Fruit fly (Drosophila melanogaster) whole organism, embryonic: ENCODE measurements around the gene Klp61F.

Experiments used
- Aef1 ChIP-seq: fragments of 200-800 bp; sonication (Bioruptor generic); IDR thresholded peaks from 3 replicates; pipeline ENCODE4 v1.3.6; 2022; ENCODE audit warnings: missing biosample characterization, missing genetic modification characterization
- Atf3 ChIP-seq: fragments of 200-800 bp; sonication (Bioruptor generic); optimal IDR thresholded peaks from 3 replicates; lab custom pipeline; 2016; ENCODE audit warnings: missing biosample characterization, missing genetic modification characterization
- Bdp1 ChIP-seq: fragments of 200-800 bp; sonication (Bioruptor generic); optimal IDR thresholded peaks from 3 replicates; lab custom pipeline; 2016; ENCODE audit warnings: missing biosample characterization, missing genetic modification characterization
- CG11247 ChIP-seq: fragments of 200-800 bp; sonication (Bioruptor generic); IDR thresholded peaks from 2 replicates; pipeline ENCODE4 v1.3.6; 2022; ENCODE audit warnings: missing biosample characterization, missing genetic modification characterization
- CG12155 ChIP-seq: fragments of 200-800 bp; sonication (Bioruptor generic); optimal IDR thresholded peaks from 3 replicates; lab custom pipeline; 2016; ENCODE audit warnings: missing biosample characterization, missing genetic modification characterization
- CG1233 ChIP-seq: fragments of 200-800 bp; sonication (Bioruptor generic); optimal IDR thresholded peaks from 4 replicates; lab custom pipeline; 2018; ENCODE audit warnings: missing biosample characterization, mild to moderate bottlenecking, missing genetic modification characterization
- CG12391 ChIP-seq: fragments of 200-800 bp; sonication (Bioruptor generic); optimal IDR thresholded peaks from 3 replicates; lab custom pipeline; 2018; ENCODE audit warnings: missing biosample characterization, mild to moderate bottlenecking, missing genetic modification characterization, moderate library complexity
- CG13624 ChIP-seq: fragments of 200-800 bp; sonication (Bioruptor generic); optimal IDR thresholded peaks from 2 replicates; lab custom pipeline; 2016; ENCODE audit warnings: missing biosample characterization, missing genetic modification characterization
- CG18476 ChIP-seq: fragments of 200-800 bp; sonication (Bioruptor generic); optimal IDR thresholded peaks from 2 replicates; lab custom pipeline; 2016; ENCODE audit warnings: missing biosample characterization, mild to moderate bottlenecking, missing genetic modification characterization
- CG18764 ChIP-seq: fragments of 200-800 bp; sonication (Bioruptor generic); optimal IDR thresholded peaks from 3 replicates; lab custom pipeline; 2016; ENCODE audit warnings: missing biosample characterization, missing genetic modification characterization
- CG2202 ChIP-seq: fragments of 200-800 bp; sonication (Bioruptor generic); optimal IDR thresholded peaks from 2 replicates; lab custom pipeline; 2018; ENCODE audit warnings: missing biosample characterization, mild to moderate bottlenecking, missing genetic modification characterization
- CG2712 ChIP-seq: fragments of 200-800 bp; optimal IDR thresholded peaks from 3 replicates; lab custom pipeline; 2019; ENCODE audit warnings: missing biosample characterization, mild to moderate bottlenecking, missing genetic modification characterization, moderate library complexity
- CG32532 ChIP-seq: fragments of 200-800 bp; sonication (Bioruptor generic); IDR thresholded peaks from 2 replicates; pipeline ENCODE4 v1.3.6; 2022; ENCODE audit warnings: missing biosample characterization, missing genetic modification characterization
- CG33213 ChIP-seq: fragments of 200-800 bp; sonication (Bioruptor generic); optimal IDR thresholded peaks from 3 replicates; lab custom pipeline; 2016; ENCODE audit warnings: missing biosample characterization, missing genetic modification characterization
- CG33557 ChIP-seq: fragments of 200-800 bp; sonication (Bioruptor generic); optimal IDR thresholded peaks from 2 replicates; lab custom pipeline; 2019; ENCODE audit warnings: missing biosample characterization, mild to moderate bottlenecking, missing genetic modification characterization, moderate library complexity
- CG4328 ChIP-seq: fragments of 200-800 bp; sonication (Bioruptor generic); optimal IDR thresholded peaks from 3 replicates; lab custom pipeline; 2017; ENCODE audit warnings: missing biosample characterization, missing genetic modification reagents, missing genetic modification characterization
- CG4360 ChIP-seq: fragments of 200-800 bp; sonication (Bioruptor generic); IDR thresholded peaks from 2 replicates; pipeline ENCODE4 v1.3.6; 2022; ENCODE audit warnings: missing biosample characterization, missing genetic modification characterization
- CG4404 ChIP-seq: fragments of 200-800 bp; sonication (Bioruptor generic); IDR thresholded peaks from 2 replicates; pipeline ENCODE4 v1.3.6; 2022; ENCODE audit warnings: missing biosample characterization, missing genetic modification characterization
- CG4424 ChIP-seq: fragments of 200-800 bp; sonication (Bioruptor generic); optimal IDR thresholded peaks from 3 replicates; lab custom pipeline; 2016; ENCODE audit warnings: missing biosample characterization, missing genetic modification characterization
- CG8388 ChIP-seq: fragments of 200-800 bp; sonication (Bioruptor generic); optimal IDR thresholded peaks from 2 replicates; lab custom pipeline; 2019; ENCODE audit warnings: missing biosample characterization, mild to moderate bottlenecking, missing genetic modification characterization, moderate library complexity
- CG8924 ChIP-seq: fragments of 200-800 bp; optimal IDR thresholded peaks from 3 replicates; lab custom pipeline; 2019; ENCODE audit warnings: missing biosample characterization, mild to moderate bottlenecking, missing genetic modification characterization, moderate library complexity
- CG8944 ChIP-seq: fragments of 200-800 bp; sonication (Bioruptor generic); optimal IDR thresholded peaks from 3 replicates; lab custom pipeline; 2016; ENCODE audit warnings: missing biosample characterization, missing genetic modification characterization
- CkIIα-i1 ChIP-seq: fragments of 200-800 bp; sonication (Bioruptor generic); IDR thresholded peaks from 2 replicates; pipeline ENCODE4 v1.3.6; 2022; ENCODE audit warnings: missing biosample characterization, missing genetic modification characterization
- D19A ChIP-seq: fragments of 200-800 bp; optimal IDR thresholded peaks from 3 replicates; lab custom pipeline; 2019; ENCODE audit warnings: missing biosample characterization, mild to moderate bottlenecking, missing genetic modification characterization, moderate library complexity
- Deaf1 ChIP-seq: fragments of 200-800 bp; optimal IDR thresholded peaks from 3 replicates; lab custom pipeline; 2019; ENCODE audit warnings: missing biosample characterization, mild to moderate bottlenecking, missing genetic modification characterization, moderate library complexity
- Hr78 ChIP-seq, 2 experiments: fragments of 200-800 bp in 1 of 2; fragments of >200 bp in 1 of 2; sonication (Bioruptor generic) in 1 of 2; optimal IDR thresholded peaks; 2 replicates each; lab custom pipeline; 2017 to 2019; ENCODE audit warnings: missing biosample characterization in 2 of 2, missing genetic modification characterization in 2 of 2, mild to moderate bottlenecking in 1 of 2, moderate library complexity in 1 of 2
- Max ChIP-seq: fragments of 200-800 bp; sonication (Bioruptor generic); optimal IDR thresholded peaks from 2 replicates; lab custom pipeline; 2016; ENCODE audit warnings: missing biosample characterization, mild to moderate bottlenecking, missing genetic modification characterization
- Ptx1 ChIP-seq: fragments of 200-800 bp; sonication (Bioruptor generic); IDR thresholded peaks from 2 replicates; pipeline ENCODE4 v1.3.6; 2022; ENCODE audit warnings: missing biosample characterization, missing genetic modification characterization
- Rfx ChIP-seq: fragments of 200-800 bp; sonication (Bioruptor generic); IDR thresholded peaks from 2 replicates; pipeline ENCODE4 v1.3.6; 2022; ENCODE audit warnings: missing biosample characterization, missing genetic modification characterization
- Trl ChIP-seq, 3 experiments: fragments of >200 bp in 2 of 3; fragments of 200-800 bp in 1 of 3; sonication (Bioruptor generic) in 1 of 3; optimal IDR thresholded peaks; 2 replicates in 1 of 3; 3 replicates in 2 of 3; lab custom pipeline; 2016 to 2017; ENCODE audit warnings: missing biosample characterization in 1 of 3, missing genetic modification characterization in 1 of 3
- Xbp1 ChIP-seq: fragments of 200-800 bp; sonication (Bioruptor generic); optimal IDR thresholded peaks from 3 replicates; lab custom pipeline; 2016; ENCODE audit warnings: missing biosample characterization, mild to moderate bottlenecking, missing genetic modification characterization
- bcd ChIP-seq: fragments of 200-800 bp; sonication (Bioruptor generic); optimal IDR thresholded peaks from 2 replicates; lab custom pipeline; 2017; ENCODE audit warnings: missing biosample characterization, mild to moderate bottlenecking, missing genetic modification characterization
- chif ChIP-seq, 2 experiments: fragments of 200-800 bp; sonication (Bioruptor generic); optimal IDR thresholded peaks; 3 replicates each; lab custom pipeline; 2016; ENCODE audit warnings: missing biosample characterization in 2 of 2, missing genetic modification characterization in 2 of 2
- dmrt11E ChIP-seq: fragments of 200-800 bp; sonication (Bioruptor generic); optimal IDR thresholded peaks from 3 replicates; lab custom pipeline; 2018; ENCODE audit warnings: missing biosample characterization, mild to moderate bottlenecking, missing genetic modification characterization, moderate library complexity
- dysf ChIP-seq: fragments of 200-800 bp; sonication (Bioruptor generic); IDR thresholded peaks from 3 replicates; pipeline ENCODE4 v1.3.6; 2022; ENCODE audit warnings: missing biosample characterization, missing genetic modification characterization
- emc ChIP-seq: fragments of 200-800 bp; sonication (Bioruptor generic); optimal IDR thresholded peaks from 2 replicates; lab custom pipeline; 2016; ENCODE audit warnings: missing biosample characterization, missing genetic modification characterization
- gem ChIP-seq: fragments of 200-800 bp; sonication (Bioruptor generic); optimal IDR thresholded peaks from 2 replicates; lab custom pipeline; 2019; ENCODE audit warnings: missing biosample characterization, mild to moderate bottlenecking, missing genetic modification characterization, moderate library complexity
- jumu ChIP-seq: fragments of 200-800 bp; sonication (Bioruptor generic); optimal IDR thresholded peaks from 3 replicates; lab custom pipeline; 2016; ENCODE audit warnings: missing biosample characterization, missing genetic modification characterization
- lbe ChIP-seq: fragments of 200-800 bp; sonication (Bioruptor generic); optimal IDR thresholded peaks from 2 replicates; lab custom pipeline; 2016; ENCODE audit warnings: missing biosample characterization, mild to moderate bottlenecking, missing genetic modification characterization
- lmd ChIP-seq: fragments of 200-800 bp; sonication (Bioruptor generic); IDR thresholded peaks from 2 replicates; pipeline ENCODE4 v1.3.6; 2022; ENCODE audit warnings: missing biosample characterization, missing genetic modification characterization
- nau ChIP-seq: fragments of 200-800 bp; sonication (Bioruptor generic); optimal IDR thresholded peaks from 3 replicates; lab custom pipeline; 2017; ENCODE audit warnings: missing biosample characterization, mild to moderate bottlenecking, missing genetic modification characterization, missing genetic modification reagents
- nmo ChIP-seq: fragments of 200-800 bp; sonication (Bioruptor generic); optimal IDR thresholded peaks from 2 replicates; lab custom pipeline; 2018; ENCODE audit warnings: missing biosample characterization, mild to moderate bottlenecking, missing genetic modification characterization, moderate library complexity
- pfk ChIP-seq: fragments of 200-800 bp; sonication (Bioruptor generic); optimal IDR thresholded peaks from 2 replicates; lab custom pipeline; 2018; ENCODE audit warnings: missing biosample characterization, mild to moderate bottlenecking, missing genetic modification characterization, moderate library complexity
- scrt ChIP-seq: fragments of 200-800 bp; sonication (Bioruptor generic); optimal IDR thresholded peaks from 2 replicates; lab custom pipeline; 2018; ENCODE audit warnings: missing biosample characterization, mild to moderate bottlenecking, missing genetic modification characterization, moderate library complexity
- sna ChIP-seq: fragments of 200-800 bp; sonication (Bioruptor generic); IDR thresholded peaks from 2 replicates; pipeline ENCODE4 v1.3.6; 2022; ENCODE audit warnings: missing biosample characterization, missing genetic modification characterization; ENCODE audit not compliant: partially characterized antibody
- stc ChIP-seq: fragments of 200-800 bp; sonication (Bioruptor generic); IDR thresholded peaks from 2 replicates; pipeline ENCODE4 v1.3.6; 2022; ENCODE audit warnings: missing biosample characterization, missing genetic modification characterization
- tin ChIP-seq: fragments of 200-800 bp; sonication (Bioruptor generic); optimal IDR thresholded peaks from 3 replicates; lab custom pipeline; 2016; ENCODE audit warnings: missing biosample characterization, missing genetic modification characterization
- tll ChIP-seq, 2 experiments: fragments of 200-800 bp in 1 of 2; fragments of >200 bp in 1 of 2; sonication (Bioruptor generic) in 1 of 2; optimal IDR thresholded peaks; 2 replicates each; lab custom pipeline; 2017 to 2019; ENCODE audit warnings: missing biosample characterization in 2 of 2, missing genetic modification characterization in 2 of 2, mild to moderate bottlenecking in 1 of 2, moderate library complexity in 1 of 2
- toy ChIP-seq: fragments of 200-800 bp; sonication (Bioruptor generic); IDR thresholded peaks from 2 replicates; pipeline ENCODE4 v1.3.6; 2022; ENCODE audit warnings: missing biosample characterization, missing genetic modification characterization
- usp ChIP-seq: fragments of >200 bp; optimal IDR thresholded peaks from 2 replicates; lab custom pipeline; 2017; ENCODE audit warnings: missing biosample characterization, missing genetic modification characterization

Gene Klp61F

dm6 chr3L:1216460-1216859, 29.2 kb downstream of the Klp61F start (continued):
- TF ChIP-seq jumu (GFP tag; lab: Kevin White, UChicago) (peak; percentile 32), CG33213 (GFP tag; lab: Kevin White, UChicago) (peak; percentile 33), CG4328 (GFP tag; lab: Kevin White, UChicago) (no peak), toy (no peak), CG2202 (no peak), stc (0 out of 2 replicates have a peak, but pooled peaks have one; percentile 17), CG18764 (GFP tag; lab: Kevin White, UChicago) (peak; percentile 19), CG32532 (GFP tag; lab: Robert Waterston, UW) (0 out of 2 replicates have a peak, but pooled peaks have one; percentile 17), Atf3 (GFP tag; lab: Kevin White, UChicago) (no peak), emc (GFP tag; lab: Kevin White, UChicago) (no peak), CG12155 (GFP tag; lab: Kevin White, UChicago) (no peak), CG1233 (GFP tag; lab: Kevin White, UChicago) (peak; percentile 6), usp (no peak), CG8388 (peak; percentile 56), CG12391 (tag; lab: Kevin White, UChicago) (peak; percentile 42), Aef1 (GFP tag; lab: Robert Waterston, UW) (0 out of 3 replicates have a peak, but pooled peaks have one; percentile 25), CG13624 (GFP tag; lab: Kevin White, UChicago) (no peak), CG8924 (tag; lab: Kevin White, UChicago) (peak; percentile 34), tin (GFP tag; lab: Kevin White, UChicago) (peak; percentile 53), CkIIα-i1 (GFP tag; lab: Robert Waterston, UW) (no peak), D19A (peak; percentile 50), nau (GFP tag; lab: Kevin White, UChicago) (peak; percentile 14), CG33557 (GFP tag; lab: Kevin White, UChicago) (no peak), Ptx1 (GFP tag; lab: Robert Waterston, UW) (peak; percentile 54), CG4424 (GFP tag; lab: Kevin White, UChicago) (peak; percentile 28), tll (GFP tag; optimal IDR thresholded peaks at IDR 0.05; lab: Kevin White, UChicago) (no peak), sna (GFP tag; lab: Robert Waterston, UW) (no peak), CG8944 (no peak), Hr78 (GFP tag; optimal IDR thresholded peaks at IDR 0.05; lab: Kevin White, UChicago) (no peak), lmd (peak; percentile 45), bcd (GFP tag; lab: Kevin White, UChicago) (peak; percentile 18), chif (GFP tag; optimal IDR thresholded peaks at IDR 0.05; lab: Kevin White, UChicago) (peak; percentile 33 to 44), Trl (optimal IDR thresholded peaks at IDR 0.05; lab: Kevin White, UChicago) (no peak), Trl (GFP tag; optimal IDR thresholded peaks at IDR 0.05; lab: Kevin White, UChicago) (peak; percentile 2), Bdp1 (GFP tag; lab: Kevin White, UChicago) (no peak), dysf (GFP tag; lab: Robert Waterston, UW) (no peak), scrt (GFP tag; lab: Kevin White, UChicago) (no peak), nmo (peak; percentile 55), CG4404 (GFP tag; lab: Robert Waterston, UW) (0 out of 2 replicates have a peak, but pooled peaks have one; percentile 8), CG11247 (GFP tag; lab: Robert Waterston, UW) (peak; percentile 37; the same call in 1 of the 2 replicates), CG18476 (GFP tag; lab: Kevin White, UChicago) (peak; percentile 18), gem (tag; lab: Kevin White, UChicago) (peak; percentile 65), Xbp1 (GFP tag; lab: Kevin White, UChicago) (peak; percentile 36), Rfx (GFP tag; lab: Robert Waterston, UW) (0 out of 2 replicates have a peak, but pooled peaks have one; percentile 12), Deaf1 (tag; lab: Kevin White, UChicago) (no peak), Max (GFP tag; lab: Kevin White, UChicago) (peak; percentile 14), dmrt11E (tag; lab: Kevin White, UChicago) (peak; percentile 36), lbe (GFP tag; lab: Kevin White, UChicago) (no peak), CG4360 (GFP tag; lab: Robert Waterston, UW) (no peak), pfk (no peak), CG2712 (tag; lab: Kevin White, UChicago) (peak; percentile 64)
